Worm (Caenorhabditis elegans) whole organism, midembryonic: ENCODE data around the gene srj-39.

Source experiments
- T22C8.4 ChIP-seq: fragments of 200-800 bp; sonication (Bioruptor generic); IDR thresholded peaks from 2 replicates; pipeline ENCODE4 v1.3.6; 2022; ENCODE audit warnings: missing genetic modification characterization, missing compliant biosample characterization
- cog-1 ChIP-seq: sonication (generic microtip); optimal IDR thresholded peaks from 2 replicates; lab custom pipeline; 2016; ENCODE audit warnings: missing genetic modification characterization, missing compliant biosample characterization
- flt-1 ChIP-seq: fragments of 200-800 bp; sonication (Bioruptor generic); IDR thresholded peaks from 2 replicates; pipeline ENCODE4 v1.3.6; 2022; ENCODE audit warnings: missing genetic modification characterization, missing compliant biosample characterization
- klf-2 ChIP-seq: fragments of 200-800 bp; sonication (Bioruptor generic); conservative IDR thresholded peaks from 2 replicates; pipeline ENCODE4 v1.3.6; 2022; ENCODE audit warnings: missing genetic modification reagents, missing genetic modification characterization, missing compliant biosample characterization
- med-1 ChIP-seq: sonication (generic microtip); optimal IDR thresholded peaks from 2 replicates; lab custom pipeline; 2017; ENCODE audit warnings: missing genetic modification characterization, mild to moderate bottlenecking, missing compliant biosample characterization, antibody characterized with exemption, missing genetic modification reagents; ENCODE audit not compliant: insufficient read depth
- ref-1 ChIP-seq: fragments of 200-800 bp; sonication (Bioruptor generic); conservative IDR thresholded peaks from 2 replicates; pipeline ENCODE4 v1.3.6; 2022; ENCODE audit warnings: missing genetic modification reagents, missing genetic modification characterization, missing compliant biosample characterization
- tab-1 ChIP-seq: fragments of 200-800 bp; sonication (Bioruptor generic); IDR thresholded peaks from 2 replicates; pipeline ENCODE4 v1.3.6; 2022; ENCODE audit warnings: missing genetic modification characterization, missing compliant biosample characterization
- ztf-23 ChIP-seq: fragments of 200-800 bp; sonication (Bioruptor generic); IDR thresholded peaks from 2 replicates; pipeline ENCODE4 v1.3.6; 2022; ENCODE audit warnings: missing genetic modification reagents, missing genetic modification characterization, missing compliant biosample characterization
- ztf-29 ChIP-seq: fragments of 200-800 bp; sonication (Bioruptor generic); IDR thresholded peaks from 2 replicates; pipeline ENCODE4 v1.3.6; 2022; ENCODE audit warnings: missing genetic modification reagents, missing genetic modification characterization, missing compliant biosample characterization

DNA sequence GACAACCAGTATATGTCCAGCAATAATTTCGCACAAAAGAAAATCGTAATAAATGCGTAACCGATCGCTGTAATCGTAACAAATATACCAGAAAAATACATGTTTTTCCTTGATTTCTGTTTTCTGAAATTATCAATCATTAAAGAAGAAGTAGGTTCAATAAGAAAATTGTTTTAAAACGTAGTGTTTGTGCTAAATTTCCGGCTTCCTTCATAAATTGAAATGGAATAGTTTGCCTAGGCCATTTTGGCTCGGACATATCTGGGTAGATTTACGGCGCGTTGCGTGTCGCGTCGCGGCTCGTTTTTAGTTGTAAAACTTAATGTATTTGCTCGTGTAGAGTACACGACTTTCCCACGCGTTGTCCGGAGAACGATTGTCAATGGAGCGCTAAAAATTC lies 21.4 kb upstream of the srj-39 start, which contains the start of gene F38H12.5:
- TF ChIP-seq flt-1 (no peak), T22C8.4 (no peak), med-1 (no peak), klf-2 (GFP tag; lab: Robert Waterston, UW) (no peak), ref-1 (GFP tag; lab: Robert Waterston, UW) (no peak), tab-1 (GFP tag; lab: Robert Waterston, UW) (no peak), ztf-29 (GFP tag; lab: Robert Waterston, UW) (no peak), ztf-23 (GFP tag; lab: Robert Waterston, UW) (no peak), cog-1 (tag; lab: Kevin White, UChicago) (no peak)
